Fruit fly (Drosophila melanogaster) S2 (cell line): ENCODE results near the gene tj.

Source experiments
- CG8478 ChIP-seq: fragments of >200 bp; optimal IDR thresholded peaks from 2 replicates; lab custom pipeline; 2018
- CTCF ChIP-seq, 2 experiments: fragments of >200 bp; optimal IDR thresholded peaks; 2 replicates each; lab custom pipeline; 2018

The tj gene

DNA sequence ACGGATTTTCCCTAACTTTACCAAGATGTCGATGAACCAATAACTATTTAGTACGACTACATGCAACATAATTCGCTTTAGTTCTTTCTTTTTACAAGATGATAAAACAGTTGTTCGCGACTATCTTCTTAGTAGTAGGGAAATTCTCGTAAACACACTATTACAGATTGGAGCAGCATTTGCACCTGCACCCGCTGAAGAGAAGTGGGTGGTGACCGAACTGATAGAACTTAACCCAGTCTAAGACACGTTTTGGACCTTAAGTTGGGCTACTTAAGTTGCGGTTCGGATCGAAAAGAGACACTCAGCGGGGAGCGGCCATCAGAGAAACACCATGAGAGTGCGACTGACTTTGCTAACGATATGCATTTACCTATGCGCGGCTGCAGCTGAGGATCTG is 23.1 kb downstream of the tj start, which contains the start of gene CG13083:
CG13083 (plus strand) TSS at position 301 of the 400 bp plus-strand sequence.
- TF ChIP-seq CTCF (optimal IDR thresholded peaks at IDR 0.05; lab: Kevin White, UChicago) (no peak), CG8478 (lab: Kevin White, UChicago) (no peak)

DNA sequence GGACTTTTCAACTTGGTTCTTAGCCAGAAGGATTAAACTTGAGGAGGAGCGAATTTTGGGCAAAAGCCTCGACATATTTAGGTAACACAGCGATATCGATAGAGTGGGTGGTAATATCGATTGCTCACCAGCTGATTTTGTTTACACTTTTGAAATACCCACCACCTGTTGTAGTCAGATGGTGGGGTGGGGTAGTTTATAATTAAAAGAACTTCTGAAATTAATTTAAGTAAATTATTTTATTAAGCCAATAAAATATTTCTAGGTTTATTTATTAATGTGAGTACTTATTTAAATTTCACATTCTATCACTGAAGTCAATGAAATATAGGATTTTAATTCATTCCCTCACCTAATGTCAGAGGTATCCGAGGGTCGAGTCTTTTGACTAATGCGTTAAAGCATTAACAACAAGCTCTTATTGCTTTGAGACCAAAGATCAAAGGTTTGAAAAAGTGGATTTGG is 26.0 kb downstream of the tj start, which contains the start of the genes CG10194 and CG18094:
CG10194 (minus strand) TSS at position 108 of the 465 bp plus-strand sequence.
CG18094 (plus strand) TSS at position 266 of the 465 bp plus-strand sequence.
- no peak for TF ChIP-seq CG8478 (lab: Kevin White, UChicago)
- no peak for TF ChIP-seq CTCF (optimal IDR thresholded peaks at IDR 0.05; lab: Kevin White, UChicago)

DNA sequence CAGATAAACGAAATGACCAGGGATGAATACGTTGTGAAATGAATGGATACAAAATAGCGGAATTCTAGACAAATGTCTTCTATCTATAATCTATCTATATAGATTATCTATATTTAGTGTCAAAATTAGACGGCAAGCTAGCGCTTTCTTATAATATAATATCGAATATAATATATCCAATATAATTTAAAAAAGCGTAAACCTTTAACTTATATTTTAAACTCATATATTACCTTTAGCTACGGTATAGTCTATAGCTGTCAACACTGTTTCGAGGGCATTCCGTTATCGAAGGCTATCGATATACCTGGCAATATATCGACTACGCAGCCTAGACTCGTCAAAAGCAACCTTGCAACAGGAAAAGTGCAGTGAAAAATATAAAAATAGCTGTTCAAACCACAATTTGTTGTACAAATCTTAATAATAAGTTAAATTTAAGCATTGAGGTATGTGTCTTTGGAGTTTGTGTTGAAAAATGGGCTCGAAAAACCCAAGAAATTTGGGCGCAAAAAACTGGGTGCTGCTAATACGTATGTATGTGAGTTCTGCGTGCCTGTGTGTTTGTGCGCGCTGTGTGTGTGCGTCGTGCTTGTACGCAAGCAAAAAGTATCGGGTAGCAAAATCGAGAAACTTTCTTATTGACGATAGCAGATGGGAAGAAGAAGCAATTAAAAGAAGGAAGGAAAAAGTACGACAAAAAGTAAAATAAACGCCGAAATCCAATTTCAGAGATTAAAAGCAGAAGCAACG is 29.0 kb downstream of the tj start, which contains the start of the genes swm and Ctu2:
swm (plus strand) TSS at position 318 of the 753 bp plus-strand sequence.
Ctu2 (minus strand) TSS at position 320 of the 753 bp plus-strand sequence.
- no peak for TF ChIP-seq CG8478 (lab: Kevin White, UChicago)
- TF ChIP-seq CTCF (optimal IDR thresholded peaks at IDR 0.05; lab: Kevin White, UChicago) = no peak

DNA sequence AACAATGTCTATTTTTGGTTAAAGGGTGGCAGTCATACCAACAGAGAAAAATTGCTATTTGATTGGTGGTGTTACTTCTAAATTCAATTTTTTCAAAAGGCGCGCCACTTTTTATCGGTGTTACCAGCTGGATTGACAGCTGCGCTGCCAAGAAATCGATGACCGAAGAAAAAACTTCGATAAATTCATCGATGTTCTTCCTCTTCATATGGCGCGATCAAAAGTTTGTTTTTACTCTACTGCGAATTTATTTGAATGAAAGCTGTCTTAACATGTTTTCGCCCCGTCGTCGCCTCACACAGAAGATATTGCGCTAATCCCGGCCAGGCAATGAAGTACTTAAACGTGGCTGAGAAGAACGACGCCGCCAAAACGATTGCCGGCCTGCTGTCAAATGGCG is 33.9 kb downstream of the tj start, which contains the start of gene Top3alpha:
Top3alpha (plus strand) TSS at position 186 of the 400 bp plus-strand sequence.
- TF ChIP-seq CG8478 (lab: Kevin White, UChicago) = no peak

DNA sequence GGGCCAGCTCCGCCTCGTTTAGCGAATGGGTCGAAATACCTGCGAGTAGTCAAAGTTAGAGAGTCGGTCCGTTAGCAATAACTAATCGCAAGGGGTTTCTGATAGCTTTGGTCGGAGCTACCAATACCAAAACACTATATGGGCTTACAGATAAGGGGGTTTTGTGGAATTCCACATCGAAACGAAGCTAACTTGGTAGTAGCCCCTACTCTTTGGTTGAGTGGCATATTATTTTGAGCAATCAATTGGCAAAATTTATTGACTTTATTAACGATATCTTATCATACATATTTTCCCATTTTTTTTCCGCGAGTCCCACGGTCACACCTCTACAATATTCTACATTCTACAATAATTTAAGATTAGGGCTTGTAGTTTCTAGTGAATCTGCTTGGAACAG is 42.3 kb downstream of the tj start:
- TF ChIP-seq CTCF (optimal IDR thresholded peaks at IDR 0.05; lab: Kevin White, UChicago) = no peak
- TF ChIP-seq CG8478 (lab: Kevin White, UChicago) = no peak

DNA sequence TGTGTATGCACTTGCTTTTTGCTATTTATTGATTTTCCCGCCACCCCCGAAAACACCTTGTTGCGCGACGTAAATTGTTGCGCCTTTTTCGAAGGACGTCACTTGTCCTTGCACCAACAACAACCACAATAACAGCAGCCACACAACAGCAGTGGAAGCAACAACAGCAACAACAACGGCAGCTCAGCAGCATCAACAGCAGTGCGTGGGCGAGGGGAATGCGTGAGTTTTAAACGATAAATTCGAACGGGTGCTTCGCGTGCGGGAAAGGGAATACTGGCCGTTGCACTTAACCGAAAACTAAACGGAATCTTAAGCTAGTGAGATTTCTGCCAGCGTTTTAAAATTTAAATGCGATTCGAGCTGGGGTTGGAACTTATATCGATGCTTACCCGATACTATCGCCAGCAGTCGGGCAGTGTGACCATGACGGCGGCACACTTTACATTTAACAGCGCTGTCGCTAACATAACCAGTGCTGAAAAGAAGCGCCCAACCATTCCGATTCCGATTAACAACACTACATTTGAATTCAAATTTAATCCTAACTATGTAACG is 44.4 kb downstream of the tj start, which contains the start of gene cyst:
cyst (minus strand) TSS at position 404 of the 558 bp plus-strand sequence.
- TF ChIP-seq CG8478 (lab: Kevin White, UChicago) (no peak), CTCF (optimal IDR thresholded peaks at IDR 0.05; lab: Kevin White, UChicago) (peak in 1 of 2 experiments; percentile 27)

DNA sequence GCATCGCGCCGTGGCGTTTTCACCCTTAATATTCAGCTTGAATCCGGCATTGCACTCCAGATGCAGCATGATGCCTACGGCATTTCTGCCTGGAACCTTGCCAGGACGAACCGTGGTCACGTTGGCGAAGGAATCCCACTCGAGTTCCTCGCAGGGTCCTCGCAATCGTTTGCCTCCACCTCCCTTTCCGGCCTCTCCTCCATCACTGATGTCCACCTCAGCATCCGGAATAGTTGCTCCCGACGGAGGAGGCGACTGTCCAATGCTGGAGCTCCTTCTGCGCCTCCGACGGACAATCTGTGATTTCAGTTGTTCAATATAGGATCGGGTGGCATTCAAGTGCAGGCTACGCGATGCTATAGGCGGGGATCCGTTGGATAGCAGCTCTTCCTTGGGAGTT is 48.1 kb downstream of the tj start:
- TF ChIP-seq CTCF (optimal IDR thresholded peaks at IDR 0.05; lab: Kevin White, UChicago) (no peak), CG8478 (lab: Kevin White, UChicago) (no peak)

DNA sequence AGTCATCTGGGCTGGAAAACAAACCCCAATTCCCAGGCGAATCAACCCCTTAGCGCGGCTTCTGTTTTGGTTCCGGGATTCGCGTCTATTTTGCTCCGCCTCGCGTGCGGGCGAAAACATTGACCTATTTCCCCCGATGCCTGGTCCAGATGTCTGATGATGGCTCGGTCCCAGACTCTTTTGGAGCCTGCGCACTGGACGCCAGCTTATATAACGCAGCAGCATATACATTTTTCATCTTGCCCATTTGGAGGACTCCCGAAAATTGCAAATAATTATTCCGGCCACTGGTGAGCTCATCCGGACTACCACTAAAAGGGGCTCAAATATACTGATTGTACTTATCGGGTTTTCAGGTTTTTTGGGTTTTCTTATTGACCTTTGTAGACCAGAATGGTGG is 52.0 kb downstream of the tj start:
- TF ChIP-seq CTCF (optimal IDR thresholded peaks at IDR 0.05; lab: Kevin White, UChicago) (no peak), CG8478 (lab: Kevin White, UChicago) (no peak)
